Worm (Caenorhabditis elegans) whole organism, L2 larva: Measurements from ENCODE around the gene C16C8.22.

ENCODE experiments used
- R02D3.7 ChIP-seq: fragments of 150-350 bp; optimal IDR thresholded peaks from 2 replicates; lab custom pipeline; 2014; ENCODE audit warnings: missing biosample characterization, missing genetic modification characterization
- Y55F3AM.14 ChIP-seq: fragments of 200-800 bp; sonication (Bioruptor generic); optimal IDR thresholded peaks from 2 replicates; lab custom pipeline; 2018; ENCODE audit warnings: mild to moderate bottlenecking, missing genetic modification characterization, missing compliant biosample characterization
- ZK546.5 ChIP-seq: sonication (generic microtip); optimal IDR thresholded peaks from 2 replicates; lab custom pipeline; 2017; ENCODE audit warnings: missing biosample characterization, missing genetic modification characterization
- crh-2 ChIP-seq: sonication (generic microtip); optimal IDR thresholded peaks from 2 replicates; lab custom pipeline; 2017; ENCODE audit warnings: missing biosample characterization, missing genetic modification characterization
- elt-1 ChIP-seq: fragments of 150-350 bp; optimal IDR thresholded peaks from 2 replicates; lab custom pipeline; 2014; ENCODE audit warnings: missing biosample characterization, missing genetic modification characterization
- lin-39 ChIP-seq: fragments of 150-350 bp; optimal IDR thresholded peaks from 2 replicates; lab custom pipeline; 2014; ENCODE audit warnings: missing biosample characterization, missing genetic modification reagents, missing genetic modification characterization
- mab-5 ChIP-seq: fragments of 150-350 bp; optimal IDR thresholded peaks from 2 replicates; lab custom pipeline; 2014; ENCODE audit warnings: missing biosample characterization, missing genetic modification characterization
- nhr-12 ChIP-seq: fragments of 150-350 bp; optimal IDR thresholded peaks from 2 replicates; lab custom pipeline; 2014; ENCODE audit warnings: missing biosample characterization, missing genetic modification characterization
- nhr-237 ChIP-seq: fragments of 150-350 bp; optimal IDR thresholded peaks from 2 replicates; lab custom pipeline; 2014; ENCODE audit warnings: missing biosample characterization, missing genetic modification characterization
- skn-1 ChIP-seq: sonication (generic microtip); optimal IDR thresholded peaks from 2 replicates; lab custom pipeline; 2017; ENCODE audit warnings: missing biosample characterization, missing genetic modification characterization
- unc-62 ChIP-seq: fragments of 150-350 bp; optimal IDR thresholded peaks from 2 replicates; lab custom pipeline; 2014; ENCODE audit warnings: missing biosample characterization, missing genetic modification reagents, missing genetic modification characterization
- zag-1 ChIP-seq: fragments of 150-350 bp; optimal IDR thresholded peaks from 2 replicates; lab custom pipeline; 2014; ENCODE audit warnings: missing biosample characterization, missing genetic modification characterization

ce11 chrII:3461586-3461985, 18.5 kb upstream of the C16C8.22 start, which contains the start of gene C16C8.8:
- TF ChIP-seq lin-39 (tag; lab: Kevin White, UChicago): no peak
- no peak for TF ChIP-seq elt-1 (tag; lab: Kevin White, UChicago)
- TF ChIP-seq ZK546.5 (tag; lab: Kevin White, UChicago): no peak
- no peak for TF ChIP-seq nhr-237
- TF ChIP-seq mab-5 (tag; lab: Kevin White, UChicago): no peak
- no peak for TF ChIP-seq nhr-12 (tag; lab: Kevin White, UChicago)
- TF ChIP-seq skn-1 (tag; lab: Kevin White, UChicago): no peak
- no peak for TF ChIP-seq unc-62
- TF ChIP-seq R02D3.7 (tag; lab: Kevin White, UChicago): no peak
- TF ChIP-seq zag-1 (tag; lab: Kevin White, UChicago): no peak
- no peak for TF ChIP-seq crh-2 (tag; lab: Kevin White, UChicago)
- TF ChIP-seq Y55F3AM.14: no peak
